Worm (Caenorhabditis elegans): ENCODE data around the gene papl-1.

DNA sequence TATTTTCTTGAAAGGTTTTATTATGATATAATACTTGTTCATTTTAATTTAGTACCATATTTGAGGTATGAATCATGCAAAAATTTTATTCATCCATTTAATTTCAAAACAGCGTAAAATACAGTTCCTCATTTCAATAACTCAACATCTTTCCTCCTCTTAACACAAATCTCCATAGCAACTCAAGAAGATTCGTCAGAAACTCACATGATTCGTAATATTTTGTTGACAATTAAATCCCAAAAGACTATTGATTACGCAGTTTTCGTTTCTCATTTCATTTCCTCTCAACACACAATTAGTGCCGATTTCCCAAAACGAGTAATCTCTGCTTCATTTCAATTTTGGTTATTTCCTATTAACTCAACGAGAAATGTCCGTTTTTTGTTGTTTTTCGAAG is 51.3 kb downstream of the papl-1 start, which contains the start of gene R11D1.2:
- no peak for TF ChIP-seq nhr-6 (tag; optimal IDR thresholded peaks at IDR 0.05)
- TF ChIP-seq nhr-10 (tag; optimal IDR thresholded peaks at IDR 0.05), result no peak
